Fruit fly (Drosophila melanogaster): ENCODE data around the gene CG15312.

dm6 chrX:10021809-10022208 lies 48.9 kb downstream of the CG15312 start:
- TF ChIP-seq kay (GFP tag; ENCODE audit: borderline replicate concordance) = no peak
- TF ChIP-seq bab1 (GFP tag; optimal IDR thresholded peaks at IDR 0.05) = no peak
- no peak for TF ChIP-seq tj (GFP tag; optimal IDR thresholded peaks at IDR 0.05)
- TF ChIP-seq toe (GFP tag; optimal IDR thresholded peaks at IDR 0.05) = no peak
- no peak for TF ChIP-seq CG7101 (tag; optimal IDR thresholded peaks at IDR 0.05)
- no peak for TF ChIP-seq CG1620 (GFP tag; optimal IDR thresholded peaks at IDR 0.05)
- TF ChIP-seq Clk (GFP tag; optimal IDR thresholded peaks at IDR 0.05) = no peak
- TF ChIP-seq ovo (GFP tag; optimal IDR thresholded peaks at IDR 0.05) = no peak
- TF ChIP-seq Crg-1 (GFP tag; optimal IDR thresholded peaks at IDR 0.05) = no peak
- TF ChIP-seq CG12768 (GFP tag; optimal IDR thresholded peaks at IDR 0.05) = no peak
- no peak for TF ChIP-seq cic (GFP tag; optimal IDR thresholded peaks at IDR 0.05)
